Fruit fly (Drosophila melanogaster) whole organism, embryonic: ENCODE measurements around the gene CG14655.

ENCODE experiments used
- ATbp ChIP-seq: fragments of 200-800 bp; sonication (Bioruptor generic); optimal IDR thresholded peaks from 2 replicates; lab custom pipeline; 2017; ENCODE audit warnings: missing biosample characterization, mild to moderate bottlenecking, missing genetic modification characterization, missing genetic modification reagents
- Bgb ChIP-seq: fragments of 200-800 bp; sonication (Bioruptor generic); IDR thresholded peaks from 2 replicates; pipeline ENCODE4 v1.3.6; 2022; ENCODE audit warnings: missing biosample characterization, missing genetic modification characterization; ENCODE audit not compliant: partially characterized antibody
- CG10274 ChIP-seq: fragments of 200-800 bp; sonication (Bioruptor generic); optimal IDR thresholded peaks from 3 replicates; lab custom pipeline; 2017; ENCODE audit warnings: missing biosample characterization, mild to moderate bottlenecking, missing genetic modification characterization
- CG12659 ChIP-seq: fragments of 200-800 bp; sonication (Bioruptor generic); optimal IDR thresholded peaks from 3 replicates; lab custom pipeline; 2017; ENCODE audit warnings: mild to moderate bottlenecking, missing biosample characterization, missing genetic modification reagents, missing genetic modification characterization
- CG12744 ChIP-seq: fragments of 200-800 bp; sonication (Bioruptor generic); optimal IDR thresholded peaks from 2 replicates; lab custom pipeline; 2016; ENCODE audit warnings: missing biosample characterization, missing genetic modification characterization
- CG14965 ChIP-seq: fragments of 200-800 bp; sonication (Bioruptor generic); optimal IDR thresholded peaks from 2 replicates; lab custom pipeline; 2016; ENCODE audit warnings: missing biosample characterization, missing genetic modification characterization, borderline replicate concordance
- CG15011 ChIP-seq: fragments of 200-800 bp; sonication (Bioruptor generic); optimal IDR thresholded peaks from 3 replicates; lab custom pipeline; 2018; ENCODE audit warnings: missing biosample characterization, mild to moderate bottlenecking, missing genetic modification characterization
- CG15479 ChIP-seq: fragments of 200-800 bp; sonication (Bioruptor generic); optimal IDR thresholded peaks from 3 replicates; lab custom pipeline; 2019; ENCODE audit warnings: missing biosample characterization, mild to moderate bottlenecking, missing genetic modification characterization, moderate library complexity
- CG1603 ChIP-seq: fragments of 200-800 bp; sonication (Bioruptor generic); optimal IDR thresholded peaks from 2 replicates; lab custom pipeline; 2019; ENCODE audit warnings: missing biosample characterization, mild to moderate bottlenecking, missing genetic modification characterization, moderate library complexity
- CG16813 ChIP-seq: fragments of 200-800 bp; sonication (Bioruptor generic); IDR thresholded peaks from 3 replicates; pipeline ENCODE4 v1.3.6; 2022; ENCODE audit warnings: missing biosample characterization, missing genetic modification characterization; ENCODE audit not compliant: partially characterized antibody
- CG2120 ChIP-seq: fragments of 200-800 bp; sonication (Bioruptor generic); optimal IDR thresholded peaks from 3 replicates; lab custom pipeline; 2016; ENCODE audit warnings: missing biosample characterization, missing genetic modification characterization
- CG34422 ChIP-seq: fragments of 200-800 bp; sonication (Bioruptor generic); IDR thresholded peaks from 3 replicates; pipeline ENCODE4 v1.3.6; 2022; ENCODE audit warnings: missing biosample characterization, missing genetic modification characterization
- CG4820 ChIP-seq: fragments of 200-800 bp; sonication (Bioruptor generic); optimal IDR thresholded peaks from 3 replicates; lab custom pipeline; 2016; ENCODE audit warnings: missing biosample characterization, missing genetic modification characterization
- CG6254 ChIP-seq: fragments of 200-800 bp; sonication (Bioruptor generic); optimal IDR thresholded peaks from 3 replicates; lab custom pipeline; 2017; ENCODE audit warnings: mild to moderate bottlenecking, missing biosample characterization, missing genetic modification reagents, missing genetic modification characterization
- CG7357 ChIP-seq: fragments of 200-800 bp; sonication (Bioruptor generic); IDR thresholded peaks from 3 replicates; pipeline ENCODE4 v1.3.6; 2022; ENCODE audit warnings: missing biosample characterization, missing genetic modification characterization
- CG8478 ChIP-seq: fragments of >200 bp; optimal IDR thresholded peaks from 2 replicates; lab custom pipeline; 2018
- CG8944 ChIP-seq: fragments of 200-800 bp; sonication (Bioruptor generic); optimal IDR thresholded peaks from 3 replicates; lab custom pipeline; 2016; ENCODE audit warnings: missing biosample characterization, missing genetic modification characterization
- CG9727 ChIP-seq: fragments of 200-800 bp; sonication (Bioruptor generic); optimal IDR thresholded peaks from 3 replicates; lab custom pipeline; 2017; ENCODE audit warnings: missing biosample characterization, mild to moderate bottlenecking, missing genetic modification characterization
- CG9817 ChIP-seq: fragments of 200-800 bp; sonication (Bioruptor generic); optimal IDR thresholded peaks from 2 replicates; lab custom pipeline; 2018; ENCODE audit warnings: missing biosample characterization, mild to moderate bottlenecking, missing genetic modification characterization, moderate library complexity
- D ChIP-seq, 2 experiments: fragments of 200-800 bp in 1 of 2; fragments of >200 bp in 1 of 2; sonication (Bioruptor generic) in 1 of 2; optimal IDR thresholded peaks; 2 replicates in 1 of 2; 3 replicates in 1 of 2; lab custom pipeline; 2017; ENCODE audit warnings: mild to moderate bottlenecking in 1 of 2, missing biosample characterization in 1 of 2, missing genetic modification characterization in 1 of 2, missing genetic modification reagents in 1 of 2
- Doc2 ChIP-seq: fragments of 200-800 bp; sonication (Bioruptor generic); IDR thresholded peaks from 2 replicates; pipeline ENCODE4 v1.3.6; 2022; ENCODE audit warnings: missing biosample characterization, missing genetic modification characterization
- Dp ChIP-seq: fragments of 200-800 bp; sonication (Bioruptor generic); optimal IDR thresholded peaks from 2 replicates; lab custom pipeline; 2018; ENCODE audit warnings: missing biosample characterization, mild to moderate bottlenecking, missing genetic modification characterization, moderate library complexity
- Gsc ChIP-seq: fragments of 200-800 bp; sonication (Bioruptor generic); IDR thresholded peaks from 2 replicates; pipeline ENCODE4 v1.3.6; 2022; ENCODE audit warnings: missing biosample characterization, missing genetic modification characterization
- Gug ChIP-seq: fragments of 200-800 bp; sonication (Bioruptor generic); IDR thresholded peaks from 4 replicates; pipeline ENCODE4 v1.3.6; 2022; ENCODE audit warnings: missing biosample characterization, missing genetic modification characterization
- HHEX ChIP-seq: fragments of 200-800 bp; sonication (Bioruptor generic); optimal IDR thresholded peaks from 3 replicates; lab custom pipeline; 2017; ENCODE audit warnings: missing biosample characterization, mild to moderate bottlenecking, missing genetic modification characterization, missing genetic modification reagents
- Hr78 ChIP-seq, 2 experiments: fragments of 200-800 bp in 1 of 2; fragments of >200 bp in 1 of 2; sonication (Bioruptor generic) in 1 of 2; optimal IDR thresholded peaks; 2 replicates each; lab custom pipeline; 2017 to 2019; ENCODE audit warnings: missing biosample characterization in 2 of 2, missing genetic modification characterization in 2 of 2, mild to moderate bottlenecking in 1 of 2, moderate library complexity in 1 of 2
- Lim3 ChIP-seq: fragments of 200-800 bp; sonication (Bioruptor generic); IDR thresholded peaks from 2 replicates; pipeline ENCODE4 v1.3.6; 2022; ENCODE audit warnings: missing biosample characterization, missing genetic modification characterization
- Lpt ChIP-seq: fragments of >200 bp; optimal IDR thresholded peaks from 2 replicates; lab custom pipeline; 2018; ENCODE audit warnings: missing biosample characterization, missing genetic modification characterization
- Mad ChIP-seq: fragments of 200-800 bp; sonication (Bioruptor generic); optimal IDR thresholded peaks from 2 replicates; lab custom pipeline; 2016; ENCODE audit warnings: missing biosample characterization, missing genetic modification characterization
- Ravus ChIP-seq: fragments of 200-800 bp; sonication (Bioruptor generic); IDR thresholded peaks from 2 replicates; pipeline ENCODE4 v1.3.6; 2022; ENCODE audit warnings: missing biosample characterization, missing genetic modification characterization
- Spps ChIP-seq: fragments of 200-800 bp; sonication (Bioruptor generic); optimal IDR thresholded peaks from 2 replicates; lab custom pipeline; 2018; ENCODE audit warnings: missing biosample characterization, mild to moderate bottlenecking, missing genetic modification characterization
- Trl ChIP-seq, 3 experiments: fragments of >200 bp in 2 of 3; fragments of 200-800 bp in 1 of 3; sonication (Bioruptor generic) in 1 of 3; optimal IDR thresholded peaks; 2 replicates in 1 of 3; 3 replicates in 2 of 3; lab custom pipeline; 2016 to 2017; ENCODE audit warnings: missing biosample characterization in 1 of 3, missing genetic modification characterization in 1 of 3
- Usf ChIP-seq: fragments of 200-800 bp; sonication (Bioruptor generic); optimal IDR thresholded peaks from 2 replicates; lab custom pipeline; 2017; ENCODE audit warnings: missing genotype, missing biosample characterization, missing genetic modification characterization
- Vsx1 ChIP-seq: fragments of 200-800 bp; sonication (Bioruptor generic); optimal IDR thresholded peaks from 2 replicates; lab custom pipeline; 2017; ENCODE audit warnings: missing biosample characterization, mild to moderate bottlenecking, missing genetic modification characterization, missing genetic modification reagents
- amos ChIP-seq: fragments of 200-800 bp; sonication (Bioruptor generic); IDR thresholded peaks from 2 replicates; pipeline ENCODE4 v1.3.6; 2022; ENCODE audit warnings: missing biosample characterization, missing genetic modification characterization; ENCODE audit not compliant: partially characterized antibody
- caup ChIP-seq: fragments of 200-800 bp; sonication (Bioruptor generic); optimal IDR thresholded peaks from 3 replicates; lab custom pipeline; 2017; ENCODE audit warnings: missing biosample characterization, mild to moderate bottlenecking, missing genetic modification characterization, moderate library complexity; ENCODE audit not compliant: severe bottlenecking
- cwo ChIP-seq: fragments of 200-800 bp; sonication (Bioruptor generic); optimal IDR thresholded peaks from 3 replicates; lab custom pipeline; 2017; ENCODE audit warnings: missing biosample characterization, missing genetic modification characterization, mild to moderate bottlenecking, moderate library complexity, missing genetic modification reagents
- fu2 ChIP-seq: fragments of 200-800 bp; sonication (Bioruptor generic); optimal IDR thresholded peaks from 2 replicates; lab custom pipeline; 2016; ENCODE audit warnings: missing biosample characterization, missing genetic modification characterization
- gcm2 ChIP-seq: fragments of 200-800 bp; sonication (Bioruptor generic); optimal IDR thresholded peaks from 2 replicates; lab custom pipeline; 2016; ENCODE audit warnings: missing biosample characterization, missing genetic modification characterization
- grau ChIP-seq: fragments of 200-800 bp; optimal IDR thresholded peaks from 3 replicates; lab custom pipeline; 2019; ENCODE audit warnings: missing biosample characterization, mild to moderate bottlenecking, missing genetic modification characterization, moderate library complexity
- gro ChIP-seq: fragments of 200-800 bp; sonication (Bioruptor generic); optimal IDR thresholded peaks from 2 replicates; lab custom pipeline; 2016; ENCODE audit warnings: missing biosample characterization, missing genetic modification characterization
- gsb ChIP-seq: fragments of 200-800 bp; sonication (Bioruptor generic); IDR thresholded peaks from 2 replicates; pipeline ENCODE4 v1.3.6; 2022; ENCODE audit warnings: missing biosample characterization, missing genetic modification characterization
- jing ChIP-seq: fragments of 200-800 bp; sonication (Bioruptor generic); optimal IDR thresholded peaks from 2 replicates; lab custom pipeline; 2018; ENCODE audit warnings: missing biosample characterization, mild to moderate bottlenecking, missing genetic modification characterization
- jumu ChIP-seq: fragments of 200-800 bp; sonication (Bioruptor generic); optimal IDR thresholded peaks from 3 replicates; lab custom pipeline; 2016; ENCODE audit warnings: missing biosample characterization, missing genetic modification characterization
- ken ChIP-seq: fragments of 200-800 bp; sonication (Bioruptor generic); IDR thresholded peaks from 3 replicates; pipeline ENCODE4 v1.3.6; 2022; ENCODE audit warnings: missing biosample characterization, missing genetic modification characterization
- klu ChIP-seq: fragments of 200-800 bp; sonication (Bioruptor generic); IDR thresholded peaks from 2 replicates; pipeline ENCODE4 v1.3.6; 2022; ENCODE audit warnings: missing biosample characterization, missing genetic modification characterization
- p53 ChIP-seq: fragments of 200-800 bp; sonication (Bioruptor generic); optimal IDR thresholded peaks from 2 replicates; lab custom pipeline; 2016; ENCODE audit warnings: missing biosample characterization, missing genetic modification characterization
- repo ChIP-seq: fragments of 200-800 bp; sonication (Bioruptor generic); optimal IDR thresholded peaks from 2 replicates; lab custom pipeline; 2016; ENCODE audit warnings: missing biosample characterization, missing genetic modification characterization
- scrt ChIP-seq: fragments of 200-800 bp; sonication (Bioruptor generic); optimal IDR thresholded peaks from 2 replicates; lab custom pipeline; 2018; ENCODE audit warnings: missing biosample characterization, mild to moderate bottlenecking, missing genetic modification characterization, moderate library complexity
- sens ChIP-seq: fragments of 200-800 bp; sonication (Bioruptor generic); peaks from one replicate; lab custom pipeline; 2016; ENCODE audit warnings: missing biosample characterization, missing genetic modification characterization

CG14655 gene

DNA sequence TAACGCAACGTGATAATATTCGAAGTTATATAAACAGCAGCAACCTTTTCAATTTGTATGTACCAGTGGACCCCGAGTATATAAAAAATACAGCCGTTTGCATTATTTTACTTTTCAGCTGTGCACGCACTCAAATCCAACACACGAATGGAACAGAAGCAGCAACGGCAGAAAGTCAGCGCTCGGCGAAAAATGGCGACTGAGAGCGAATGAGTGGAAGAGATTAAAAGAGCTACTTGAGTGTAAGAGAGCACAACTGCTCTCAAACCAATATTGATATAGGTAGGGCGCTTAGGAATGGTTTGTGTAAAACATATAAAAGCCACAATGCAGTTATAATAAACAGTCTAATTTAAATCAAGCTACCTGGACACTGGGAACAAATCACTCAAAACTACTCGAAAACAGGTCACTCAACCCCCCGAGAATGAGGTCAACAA is 26.2 kb upstream of the CG14655 start (continued):
- TF ChIP-seq CG9817 (no peak), ken (no peak), CG15011 (GFP tag; lab: Kevin White, UChicago) (peak; percentile 65), klu (GFP tag; lab: Robert Waterston, UW) (no peak), CG8944 (GFP tag; lab: Kevin White, UChicago) (peak; percentile 54), CG12744 (no peak), HHEX (GFP tag; lab: Kevin White, UChicago) (peak; percentile 80), Usf (GFP tag; lab: Kevin White, UChicago) (no peak), Gug (GFP tag; lab: Robert Waterston, UW) (no peak), Dp (GFP tag; lab: Kevin White, UChicago) (no peak), gsb (no peak), Bgb (GFP tag; lab: Robert Waterston, UW) (peak; percentile 49; the same call in 1 of the 2 replicates), ATbp (GFP tag; lab: Kevin White, UChicago) (peak; percentile 90), gcm2 (GFP tag; lab: Kevin White, UChicago) (peak; percentile 30), CG7357 (no peak), D (optimal IDR thresholded peaks at IDR 0.05; lab: Kevin White, UChicago) (no peak), D (GFP tag; optimal IDR thresholded peaks at IDR 0.05; lab: Kevin White, UChicago) (peak; percentile 65), CG16813 (no peak), Mad (GFP tag; lab: Kevin White, UChicago) (peak; percentile 24), Ravus (GFP tag; lab: Robert Waterston, UW) (no peak), fu2 (GFP tag; lab: Kevin White, UChicago) (no peak), CG12659 (GFP tag; lab: Kevin White, UChicago) (peak; percentile 66), CG8478 (lab: Kevin White, UChicago) (no peak), CG4820 (peak; percentile 40), CG15479 (GFP tag; lab: Kevin White, UChicago) (no peak), grau (tag; lab: Kevin White, UChicago) (peak; percentile 32), Doc2 (GFP tag; lab: Robert Waterston, UW) (no peak), CG2120 (GFP tag; lab: Kevin White, UChicago) (peak; percentile 6), Spps (tag; lab: Kevin White, UChicago) (peak; percentile 5), CG6254 (GFP tag; lab: Kevin White, UChicago) (peak; percentile 55), p53 (no peak), Lim3 (GFP tag; lab: Robert Waterston, UW) (no peak), scrt (GFP tag; lab: Kevin White, UChicago) (peak; percentile 59), Gsc (GFP tag; lab: Robert Waterston, UW) (no peak), CG1603 (tag; lab: Kevin White, UChicago) (peak; percentile 21), gro (GFP tag; lab: Kevin White, UChicago) (peak; percentile 65), jing (GFP tag; lab: Kevin White, UChicago) (peak; percentile 3), Vsx1 (GFP tag; lab: Kevin White, UChicago) (peak; percentile 81), CG10274 (GFP tag; lab: Kevin White, UChicago) (no peak), CG14965 (GFP tag; lab: Kevin White, UChicago) (peak; percentile 67), CG34422 (GFP tag; lab: Robert Waterston, UW) (peak; percentile 70; the same call in 1 of the 3 replicates), amos (GFP tag; lab: Robert Waterston, UW) (no peak; the same call in 1 of the 2 replicates), sens (peak; percentile 96), Hr78 (GFP tag; optimal IDR thresholded peaks at IDR 0.05; lab: Kevin White, UChicago) (no peak), CG9727 (GFP tag; lab: Kevin White, UChicago) (peak; percentile 69), Lpt (GFP tag; lab: Kevin White, UChicago) (no peak), Trl (optimal IDR thresholded peaks at IDR 0.05; lab: Kevin White, UChicago) (peak; percentile 89 to 98), Trl (GFP tag; optimal IDR thresholded peaks at IDR 0.05; lab: Kevin White, UChicago) (peak; percentile 73), cwo (GFP tag; lab: Kevin White, UChicago) (peak; percentile 46), jumu (no peak), repo (GFP tag; lab: Kevin White, UChicago) (peak; percentile 42), caup (peak; percentile 73)
